Worm (Caenorhabditis elegans): ENCODE results near the gene memi-1.

- TF ChIP-seq tbx-7 (tag; optimal IDR thresholded peaks at IDR 0.05) (no peak), ahr-1 (tag; optimal IDR thresholded peaks at IDR 0.05) (no peak), pha-4 (tag; optimal IDR thresholded peaks at IDR 0.05) (no peak), fkh-10 (GFP tag; optimal IDR thresholded peaks at IDR 0.05) (no peak), T23F11.4 (GFP tag; optimal IDR thresholded peaks at IDR 0.05) (no peak), gmeb-2 (tag; optimal IDR thresholded peaks at IDR 0.05) (no peak), tbx-2 (tag; optimal IDR thresholded peaks at IDR 0.05) (no peak), sox-2 (GFP tag; IDR thresholded peaks at IDR 0.05) (no peak), ceh-31 (tag; optimal IDR thresholded peaks at IDR 0.05) (no peak), ama-1 (optimal IDR thresholded peaks at IDR 0.05) (no peak), syd-9 (tag; optimal IDR thresholded peaks at IDR 0.05) (no peak), K02D7.2 (tag; optimal IDR thresholded peaks at IDR 0.05) (no peak), sox-4 (tag; optimal IDR thresholded peaks at IDR 0.05) (no peak), nfya-1 (tag; optimal IDR thresholded peaks at IDR 0.05) (no peak)
These were observed 1.6 kb downstream of the memi-1 start, which contains the start of gene Y17G9B.8 for ce11 chrIV:4758659-4759058.

Data from whole organism, late embryonic.